Worm (Caenorhabditis elegans): ENCODE data around the gene C07H6.2.

C07H6.2 gene

ce11 chrIII:7570083-7570695 lies 49.4 kb downstream of the C07H6.2 start, which contains the start of gene R13A5.7:
R13A5.7 (minus strand) TSS chrIII:7570133.
- TF ChIP-seq mdt-29 (GFP tag; IDR thresholded peaks at IDR 0.05) (0 out of 2 replicates have a peak, but pooled peaks have one; percentile 35), hmg-1.1 (GFP tag; IDR thresholded peaks at IDR 0.05) (peak; percentile 89), lin-13 (GFP tag; optimal IDR thresholded peaks at IDR 0.05) (peak; percentile 54), tra-1 (GFP tag; IDR thresholded peaks at IDR 0.05) (0 out of 2 replicates have a peak, but pooled peaks have one; percentile 37), F44E2.7 (GFP tag; IDR thresholded peaks at IDR 0.05) (no peak), Y48G9A.11 (GFP tag; IDR thresholded peaks at IDR 0.05) (no peak), lin-1 (GFP tag; IDR thresholded peaks at IDR 0.05) (0 out of 2 replicates have a peak, but pooled peaks have one; percentile 35), php-3 (GFP tag; IDR thresholded peaks at IDR 0.05) (0 out of 2 replicates have a peak, but pooled peaks have one; percentile 46), nhr-28 (tag; optimal IDR thresholded peaks at IDR 0.05) (peak; percentile 90), unc-39 (tag; optimal IDR thresholded peaks at IDR 0.05) (no peak), ceh-44 (GFP tag; IDR thresholded peaks at IDR 0.05) (0 out of 2 replicates have a peak, but pooled peaks have one; percentile 38), spr-1 (tag; optimal IDR thresholded peaks at IDR 0.05) (peak; percentile 15), nhr-25 (tag; optimal IDR thresholded peaks at IDR 0.05; ENCODE audit: borderline replicate concordance, insufficient read depth) (peak; percentile 70), mep-1 (tag; optimal IDR thresholded peaks at IDR 0.05) (peak; percentile 83), F49E8.2 (tag; optimal IDR thresholded peaks at IDR 0.05; ENCODE audit: borderline replicate concordance) (no peak), pha-4 (GFP tag; IDR thresholded peaks at IDR 0.05) (no peak), pha-4 (tag; optimal IDR thresholded peaks at IDR 0.05) (peak; percentile 39), R02D3.7 (tag; optimal IDR thresholded peaks at IDR 0.05) (no peak), zip-2 (tag; optimal IDR thresholded peaks at IDR 0.05) (no peak), skn-1 (tag; optimal IDR thresholded peaks at IDR 0.05) (no peak), ztf-7 (tag; optimal IDR thresholded peaks at IDR 0.05) (no peak), zfp-2 (tag; optimal IDR thresholded peaks at IDR 0.05) (no peak), dve-1 (tag; optimal IDR thresholded peaks at IDR 0.05; ENCODE audit: insufficient read depth) (peak; percentile 88), vab-7 (GFP tag; IDR thresholded peaks at IDR 0.05) (no peak), unc-130 (GFP tag; optimal IDR thresholded peaks at IDR 0.05) (no peak), lin-38 (GFP tag; IDR thresholded peaks at IDR 0.05) (peak; percentile 59), T26A8.4 (GFP tag; IDR thresholded peaks at IDR 0.05) (no peak; the same call in 1 of the 2 replicates), duxl-1 (tag; optimal IDR thresholded peaks at IDR 0.05; ENCODE audit: poor library complexity) (peak; percentile 22), aha-1 (tag) (peak; percentile 14), sdz-12 (GFP tag; optimal IDR thresholded peaks at IDR 0.05) (no peak), cey-2 (tag; optimal IDR thresholded peaks at IDR 0.05; ENCODE audit: borderline replicate concordance, insufficient read depth) (no peak), mes-2 (tag; optimal IDR thresholded peaks at IDR 0.05; ENCODE audit: poor library complexity, severe bottlenecking) (peak; percentile 69), zfp-3 (GFP tag; conservative IDR thresholded peaks at IDR 0.05) (no peak), nhr-77 (tag; optimal IDR thresholded peaks at IDR 0.05) (peak; percentile 67), nhr-10 (tag; optimal IDR thresholded peaks at IDR 0.05) (no peak), ces-1 (GFP tag; optimal IDR thresholded peaks at IDR 0.05) (no peak), ceh-20 (GFP tag; IDR thresholded peaks at IDR 0.05) (no peak; the same call in 1 of the 2 replicates), hlh-30 (tag; optimal IDR thresholded peaks at IDR 0.05; ENCODE audit: insufficient read depth) (peak; percentile 95), zag-1 (tag; optimal IDR thresholded peaks at IDR 0.05) (no peak), egl-27 (tag; optimal IDR thresholded peaks at IDR 0.05) (no peak), saeg-2 (GFP tag; IDR thresholded peaks at IDR 0.05) (0 out of 2 replicates have a peak, but pooled peaks have one; percentile 20), ztf-11 (tag; optimal IDR thresholded peaks at IDR 0.05) (no peak), madf-9 (GFP tag; conservative IDR thresholded peaks at IDR 0.05) (no peak; the same call in 1 of the 2 replicates), lin-29 (GFP tag; IDR thresholded peaks at IDR 0.05) (no peak), fos-1 (tag; optimal IDR thresholded peaks at IDR 0.05) (no peak), lsy-2 (tag; optimal IDR thresholded peaks at IDR 0.05) (peak; percentile 85 to 86), F10B5.3 (tag; optimal IDR thresholded peaks at IDR 0.05) (peak; percentile 35), snpc-1.2 (GFP tag; IDR thresholded peaks at IDR 0.05) (no peak), snpc-4 (tag; optimal IDR thresholded peaks at IDR 0.05) (no peak), ama-1 (optimal IDR thresholded peaks at IDR 0.05) (no peak)
